Fruit fly (Drosophila melanogaster) whole organism, embryonic: ENCODE measurements around the gene NimC3.
A peak's percentile ranks its signal among the peaks of the same experiment; 100 is the strongest.

ENCODE experiments used
- Atf3 ChIP-seq: fragments of 200-800 bp; sonication (Bioruptor generic); optimal IDR thresholded peaks from 3 replicates; lab custom pipeline; 2016; ENCODE audit warnings: missing biosample characterization, missing genetic modification characterization
- Atf6 ChIP-seq: fragments of 200-800 bp; sonication (Bioruptor generic); IDR thresholded peaks from 2 replicates; pipeline ENCODE4 v1.3.6; 2022; ENCODE audit warnings: missing biosample characterization, missing genetic modification characterization
- CG11560 ChIP-seq: fragments of 200-800 bp; sonication (Bioruptor generic); IDR thresholded peaks from 3 replicates; pipeline ENCODE4 v1.3.6; 2022; ENCODE audit warnings: missing biosample characterization, missing genetic modification characterization
- CG11695 ChIP-seq: fragments of 200-800 bp; sonication (Bioruptor generic); IDR thresholded peaks from 3 replicates; pipeline ENCODE4 v1.3.6; 2022; ENCODE audit warnings: missing biosample characterization, missing genetic modification characterization
- CG11696 ChIP-seq: fragments of 200-800 bp; sonication (Bioruptor generic); IDR thresholded peaks from 2 replicates; pipeline ENCODE4 v1.3.6; 2022; ENCODE audit warnings: missing biosample characterization, missing genetic modification characterization
- CG12744 ChIP-seq: fragments of 200-800 bp; sonication (Bioruptor generic); optimal IDR thresholded peaks from 2 replicates; lab custom pipeline; 2016; ENCODE audit warnings: missing biosample characterization, missing genetic modification characterization
- CG13894 ChIP-seq: fragments of 200-800 bp; sonication (Bioruptor generic); optimal IDR thresholded peaks from 3 replicates; lab custom pipeline; 2018; ENCODE audit warnings: missing biosample characterization, mild to moderate bottlenecking, missing genetic modification characterization, moderate library complexity
- CG15073 ChIP-seq: fragments of 200-800 bp; sonication (Bioruptor generic); optimal IDR thresholded peaks from 2 replicates; lab custom pipeline; 2016; ENCODE audit warnings: missing biosample characterization, missing genetic modification characterization
- CG15601 ChIP-seq: fragments of 200-800 bp; sonication (Bioruptor generic); optimal IDR thresholded peaks from 3 replicates; lab custom pipeline; 2019; ENCODE audit warnings: missing biosample characterization, mild to moderate bottlenecking, missing genetic modification characterization, moderate library complexity
- CG1647 ChIP-seq: fragments of 200-800 bp; sonication (Bioruptor generic); optimal IDR thresholded peaks from 3 replicates; lab custom pipeline; 2016; ENCODE audit warnings: missing biosample characterization, missing genetic modification characterization
- CG17385 ChIP-seq: fragments of 200-800 bp; sonication (Bioruptor generic); optimal IDR thresholded peaks from 3 replicates; lab custom pipeline; 2018; ENCODE audit warnings: missing biosample characterization, mild to moderate bottlenecking, missing genetic modification characterization
- CG18262 ChIP-seq: fragments of 200-800 bp; optimal IDR thresholded peaks from 3 replicates; lab custom pipeline; 2019; ENCODE audit warnings: missing biosample characterization, mild to moderate bottlenecking, missing genetic modification characterization, moderate library complexity
- CG18599 ChIP-seq: fragments of 200-800 bp; sonication (Bioruptor generic); optimal IDR thresholded peaks from 3 replicates; lab custom pipeline; 2017; ENCODE audit warnings: missing biosample characterization, missing genetic modification characterization, mild to moderate bottlenecking, moderate library complexity, missing genetic modification reagents
- CG30403 ChIP-seq: fragments of 200-800 bp; sonication (Bioruptor generic); optimal IDR thresholded peaks from 3 replicates; lab custom pipeline; 2016; ENCODE audit warnings: missing biosample characterization, missing genetic modification characterization
- CG43689 ChIP-seq: fragments of 200-800 bp; sonication (Bioruptor generic); IDR thresholded peaks from 2 replicates; pipeline ENCODE4 v1.3.6; 2022; ENCODE audit warnings: missing biosample characterization, missing genetic modification characterization
- CG8359 ChIP-seq: fragments of 200-800 bp; sonication (Bioruptor generic); optimal IDR thresholded peaks from 2 replicates; lab custom pipeline; 2017; ENCODE audit warnings: missing biosample characterization, mild to moderate bottlenecking, missing genetic modification characterization, borderline replicate concordance
- CG8944 ChIP-seq: fragments of 200-800 bp; sonication (Bioruptor generic); optimal IDR thresholded peaks from 3 replicates; lab custom pipeline; 2016; ENCODE audit warnings: missing biosample characterization, missing genetic modification characterization
- CG9727 ChIP-seq: fragments of 200-800 bp; sonication (Bioruptor generic); optimal IDR thresholded peaks from 3 replicates; lab custom pipeline; 2017; ENCODE audit warnings: missing biosample characterization, mild to moderate bottlenecking, missing genetic modification characterization
- D19B ChIP-seq: fragments of 200-800 bp; sonication (Bioruptor generic); optimal IDR thresholded peaks from 2 replicates; lab custom pipeline; 2017; ENCODE audit warnings: missing biosample characterization, mild to moderate bottlenecking, missing genetic modification characterization
- Dek ChIP-seq: fragments of 200-800 bp; sonication (Bioruptor generic); optimal IDR thresholded peaks from 3 replicates; lab custom pipeline; 2019; ENCODE audit warnings: missing biosample characterization, mild to moderate bottlenecking, missing genetic modification characterization, moderate library complexity
- Dfd ChIP-seq, 2 experiments: fragments of >200 bp; optimal IDR thresholded peaks; 2 replicates each; lab custom pipeline; 2017; ENCODE audit warnings: missing biosample characterization in 2 of 2, missing genetic modification characterization in 2 of 2
- Lpt ChIP-seq: fragments of >200 bp; optimal IDR thresholded peaks from 2 replicates; lab custom pipeline; 2018; ENCODE audit warnings: missing biosample characterization, missing genetic modification characterization
- MESR4 ChIP-seq: fragments of 200-800 bp; sonication (Bioruptor generic); optimal IDR thresholded peaks from 2 replicates; lab custom pipeline; 2018; ENCODE audit warnings: missing biosample characterization, mild to moderate bottlenecking, missing genetic modification characterization, moderate library complexity
- Mes4 ChIP-seq: fragments of 200-800 bp; sonication (Bioruptor generic); optimal IDR thresholded peaks from 2 replicates; lab custom pipeline; 2016; ENCODE audit warnings: missing biosample characterization, missing genetic modification characterization
- Neu2 ChIP-seq: fragments of 200-800 bp; sonication (Bioruptor generic); optimal IDR thresholded peaks from 3 replicates; lab custom pipeline; 2016; ENCODE audit warnings: missing biosample characterization, missing genetic modification characterization, borderline replicate concordance
- Scr ChIP-seq: fragments of 200-800 bp; sonication (Bioruptor generic); IDR thresholded peaks from 2 replicates; pipeline ENCODE4 v1.3.6; 2022; ENCODE audit warnings: missing biosample characterization, missing genetic modification characterization; ENCODE audit not compliant: partially characterized antibody
- Sin3A ChIP-seq: fragments of >200 bp; optimal IDR thresholded peaks from 2 replicates; lab custom pipeline; 2018
- Sox102F ChIP-seq: fragments of 200-800 bp; sonication (Bioruptor generic); optimal IDR thresholded peaks from 2 replicates; lab custom pipeline; 2018; ENCODE audit warnings: missing biosample characterization, mild to moderate bottlenecking, missing genetic modification characterization, moderate library complexity
- Spps ChIP-seq: fragments of 200-800 bp; sonication (Bioruptor generic); optimal IDR thresholded peaks from 2 replicates; lab custom pipeline; 2018; ENCODE audit warnings: missing biosample characterization, mild to moderate bottlenecking, missing genetic modification characterization
- Trl ChIP-seq, 3 experiments: fragments of >200 bp in 2 of 3; fragments of 200-800 bp in 1 of 3; sonication (Bioruptor generic) in 1 of 3; optimal IDR thresholded peaks; 2 replicates in 1 of 3; 3 replicates in 2 of 3; lab custom pipeline; 2016 to 2017; ENCODE audit warnings: missing biosample characterization in 1 of 3, missing genetic modification characterization in 1 of 3
- bcd ChIP-seq: fragments of 200-800 bp; sonication (Bioruptor generic); optimal IDR thresholded peaks from 2 replicates; lab custom pipeline; 2017; ENCODE audit warnings: missing biosample characterization, mild to moderate bottlenecking, missing genetic modification characterization
- cad ChIP-seq: fragments of >200 bp; optimal IDR thresholded peaks from 2 replicates; lab custom pipeline; 2017; ENCODE audit warnings: missing biosample characterization, missing genetic modification characterization
- dm ChIP-seq: fragments of 200-800 bp; sonication (Bioruptor generic); optimal IDR thresholded peaks from 3 replicates; lab custom pipeline; 2016; ENCODE audit warnings: missing biosample characterization, missing genetic modification characterization
- en ChIP-seq: fragments of 200-800 bp; sonication (Bioruptor generic); optimal IDR thresholded peaks from 2 replicates; lab custom pipeline; 2016; ENCODE audit warnings: missing biosample characterization, missing genetic modification characterization
- ewg ChIP-seq: fragments of 200-800 bp; sonication (Bioruptor generic); optimal IDR thresholded peaks from 3 replicates; lab custom pipeline; 2017; ENCODE audit warnings: mild to moderate bottlenecking, missing biosample characterization, missing genetic modification reagents, missing genetic modification characterization
- eyg ChIP-seq: fragments of 200-800 bp; sonication (Bioruptor generic); optimal IDR thresholded peaks from 3 replicates; lab custom pipeline; 2016; ENCODE audit warnings: missing biosample characterization, missing genetic modification characterization
- fd102C ChIP-seq: fragments of 200-800 bp; sonication (Bioruptor generic); optimal IDR thresholded peaks from 2 replicates; lab custom pipeline; 2018; ENCODE audit warnings: missing biosample characterization, mild to moderate bottlenecking, missing genetic modification characterization, moderate library complexity
- fd64A ChIP-seq: fragments of 200-800 bp; sonication (Bioruptor generic); optimal IDR thresholded peaks from 3 replicates; lab custom pipeline; 2018; ENCODE audit warnings: missing biosample characterization, mild to moderate bottlenecking, missing genetic modification characterization
- fu2 ChIP-seq: fragments of 200-800 bp; sonication (Bioruptor generic); optimal IDR thresholded peaks from 2 replicates; lab custom pipeline; 2016; ENCODE audit warnings: missing biosample characterization, missing genetic modification characterization
- gsb-n ChIP-seq: fragments of 200-800 bp; sonication (Bioruptor generic); optimal IDR thresholded peaks from 3 replicates; lab custom pipeline; 2018; ENCODE audit warnings: missing biosample characterization, mild to moderate bottlenecking, missing genetic modification characterization
- maf-S ChIP-seq: fragments of 200-800 bp; sonication (Bioruptor generic); optimal IDR thresholded peaks from 2 replicates; lab custom pipeline; 2016; ENCODE audit warnings: missing biosample characterization, missing genetic modification characterization
- nerfin-2 ChIP-seq: fragments of 200-800 bp; sonication (Bioruptor generic); IDR thresholded peaks from 2 replicates; pipeline ENCODE4 v1.3.6; 2022; ENCODE audit warnings: missing biosample characterization, missing genetic modification characterization; ENCODE audit not compliant: partially characterized antibody
- odd ChIP-seq: fragments of 200-800 bp; sonication (Bioruptor generic); optimal IDR thresholded peaks from 2 replicates; lab custom pipeline; 2017; ENCODE audit warnings: missing biosample characterization, mild to moderate bottlenecking, missing genetic modification characterization
- onecut ChIP-seq: fragments of 200-800 bp; sonication (Bioruptor generic); IDR thresholded peaks from 2 replicates; pipeline ENCODE4 v1.3.6; 2022; ENCODE audit warnings: missing biosample characterization, missing genetic modification characterization
- pfk ChIP-seq: fragments of 200-800 bp; sonication (Bioruptor generic); optimal IDR thresholded peaks from 2 replicates; lab custom pipeline; 2018; ENCODE audit warnings: missing biosample characterization, mild to moderate bottlenecking, missing genetic modification characterization, moderate library complexity
- repo ChIP-seq: fragments of 200-800 bp; sonication (Bioruptor generic); optimal IDR thresholded peaks from 2 replicates; lab custom pipeline; 2016; ENCODE audit warnings: missing biosample characterization, missing genetic modification characterization
- sc ChIP-seq, 3 experiments: fragments of >200 bp in 2 of 3; fragments of 200-800 bp in 1 of 3; sonication (Bioruptor generic) in 1 of 3; optimal IDR thresholded peaks; 2 replicates in 2 of 3; 3 replicates in 1 of 3; lab custom pipeline; 2017; ENCODE audit warnings: mild to moderate bottlenecking in 1 of 3, missing biosample characterization in 1 of 3, missing genetic modification characterization in 1 of 3, missing genetic modification reagents in 1 of 3
- schlank ChIP-seq: fragments of 200-800 bp; sonication (Bioruptor generic); optimal IDR thresholded peaks from 2 replicates; lab custom pipeline; 2018; ENCODE audit warnings: missing biosample characterization, mild to moderate bottlenecking, missing genetic modification characterization
- sr ChIP-seq: fragments of 200-800 bp; sonication (Bioruptor generic); IDR thresholded peaks from 3 replicates; pipeline ENCODE4 v1.3.6; 2022; ENCODE audit warnings: missing biosample characterization, missing genetic modification characterization
- tll ChIP-seq, 2 experiments: fragments of 200-800 bp in 1 of 2; fragments of >200 bp in 1 of 2; sonication (Bioruptor generic) in 1 of 2; optimal IDR thresholded peaks; 2 replicates each; lab custom pipeline; 2017 to 2019; ENCODE audit warnings: missing biosample characterization in 2 of 2, missing genetic modification characterization in 2 of 2, mild to moderate bottlenecking in 1 of 2, moderate library complexity in 1 of 2

Gene NimC3

DNA sequence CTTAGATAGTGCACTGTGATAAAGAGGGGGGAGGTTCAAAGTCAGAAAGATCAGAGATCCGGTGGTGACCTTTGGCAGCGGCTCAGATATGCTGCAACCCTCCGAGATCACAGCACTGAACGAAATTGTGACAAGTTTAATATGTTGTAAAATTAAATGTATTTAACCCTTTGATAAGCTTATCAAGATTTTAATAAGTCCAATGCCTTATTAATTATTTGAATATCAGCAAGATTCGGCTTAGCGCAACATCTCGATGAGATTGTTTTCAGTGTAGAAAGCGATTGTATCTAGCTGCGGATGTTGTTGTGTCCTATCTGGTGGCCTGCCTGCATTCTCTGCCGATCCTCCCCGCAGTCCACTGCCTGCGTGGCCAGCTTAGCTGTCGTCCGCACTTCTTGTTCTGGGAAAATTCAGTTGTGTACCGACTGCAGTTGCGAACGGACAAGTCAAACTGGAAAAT is 27.2 kb upstream of the NimC3 start, which contains the start of gene NimC4 (continued):
- TF ChIP-seq CG1647 (GFP tag; lab: Kevin White, UChicago) (peak; percentile 49), maf-S (GFP tag; lab: Kevin White, UChicago) (peak; percentile 70), sr (GFP tag; lab: Robert Waterston, UW) (no peak), Mes4 (peak; percentile 63), odd (GFP tag; lab: Kevin White, UChicago) (no peak), CG8944 (GFP tag; lab: Kevin White, UChicago) (peak; percentile 78), CG18599 (GFP tag; lab: Kevin White, UChicago) (peak; percentile 51), Sox102F (GFP tag; lab: Kevin White, UChicago) (peak; percentile 47), CG18262 (tag; lab: Kevin White, UChicago) (peak; percentile 93), sc (optimal IDR thresholded peaks at IDR 0.05; lab: Kevin White, UChicago) (no peak), sc (GFP tag; optimal IDR thresholded peaks at IDR 0.05; lab: Kevin White, UChicago) (peak; percentile 68), eyg (GFP tag; lab: Kevin White, UChicago) (no peak), Sin3A (lab: Kevin White, UChicago) (no peak), tll (GFP tag; optimal IDR thresholded peaks at IDR 0.05; lab: Kevin White, UChicago) (peak; percentile 9 to 89), Atf3 (GFP tag; lab: Kevin White, UChicago) (peak; percentile 66), D19B (GFP tag; lab: Kevin White, UChicago) (no peak), fu2 (no peak), CG12744 (GFP tag; lab: Kevin White, UChicago) (peak; percentile 81), Dfd (GFP tag; optimal IDR thresholded peaks at IDR 0.05; lab: Kevin White, UChicago) (no peak), Trl (optimal IDR thresholded peaks at IDR 0.05; lab: Kevin White, UChicago) (no peak), Trl (GFP tag; optimal IDR thresholded peaks at IDR 0.05; lab: Kevin White, UChicago) (peak; percentile 81), CG11560 (tag; lab: Robert Waterston, UW) (peak; percentile 10; the same call in 1 of the 3 replicates), fd64A (GFP tag; lab: Kevin White, UChicago) (no peak), gsb-n (peak; percentile 80), Spps (tag; lab: Kevin White, UChicago) (peak; percentile 69), Atf6 (GFP tag; lab: Robert Waterston, UW) (no peak), CG8359 (GFP tag; lab: Kevin White, UChicago) (peak; percentile 68), schlank (tag; lab: Kevin White, UChicago) (no peak), pfk (GFP tag; lab: Kevin White, UChicago) (no peak), CG30403 (GFP tag; lab: Kevin White, UChicago) (peak; percentile 76), en (GFP tag; lab: Kevin White, UChicago) (peak; percentile 64), fd102C (GFP tag; lab: Kevin White, UChicago) (peak; percentile 99), Scr (no peak), CG13894 (no peak), CG43689 (no peak), bcd (GFP tag; lab: Kevin White, UChicago) (peak; percentile 62), dm (GFP tag; lab: Kevin White, UChicago) (peak; percentile 49), MESR4 (GFP tag; lab: Kevin White, UChicago) (peak; percentile 11), onecut (GFP tag; lab: Robert Waterston, UW) (peak; percentile 32), CG17385 (peak; percentile 42), CG15601 (tag; lab: Kevin White, UChicago) (peak; percentile 46), Lpt (GFP tag; lab: Kevin White, UChicago) (no peak), CG11695 (GFP tag; lab: Robert Waterston, UW) (peak; percentile 64; the same call in 2 of the 3 replicates), CG9727 (GFP tag; lab: Kevin White, UChicago) (peak; percentile 97), Neu2 (GFP tag; lab: Kevin White, UChicago) (peak; percentile 91), CG15073 (GFP tag; lab: Kevin White, UChicago) (peak; percentile 36), nerfin-2 (no peak), cad (GFP tag; lab: Kevin White, UChicago) (no peak), ewg (GFP tag; lab: Kevin White, UChicago) (peak; percentile 45), CG11696 (GFP tag; lab: Robert Waterston, UW) (0 out of 2 replicates have a peak, but pooled peaks have one; percentile 39), repo (GFP tag; lab: Kevin White, UChicago) (peak; percentile 59), Dek (tag; lab: Kevin White, UChicago) (no peak)
